Fruit fly (Drosophila melanogaster) S2 (cell line): ENCODE results near the gene CG17300.

ENCODE experiments used
- CG8478 ChIP-seq: fragments of >200 bp; optimal IDR thresholded peaks from 2 replicates; lab custom pipeline; 2018
- CTCF ChIP-seq, 2 experiments: fragments of >200 bp; optimal IDR thresholded peaks; 2 replicates each; lab custom pipeline; 2018

DNA sequence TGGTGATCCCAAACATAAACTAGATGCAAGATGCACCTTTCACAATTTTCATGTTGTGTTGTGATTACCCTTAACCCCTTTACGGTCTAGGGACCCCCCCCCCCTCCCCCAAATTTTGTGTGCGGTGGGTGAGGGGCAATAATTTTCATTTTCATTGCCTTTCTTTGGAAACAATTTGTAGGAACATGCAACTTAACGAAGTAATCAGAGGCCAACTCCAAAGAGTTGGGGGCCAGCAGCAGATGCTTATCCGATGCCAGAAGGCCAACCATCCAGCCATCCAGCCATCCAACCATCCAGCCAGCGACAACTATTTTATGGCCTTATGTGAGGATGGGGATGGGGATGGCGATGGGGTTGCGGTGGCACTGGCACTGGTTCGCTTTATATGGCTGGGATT, 22.2 kb downstream of the CG17300 start:
- TF ChIP-seq CG8478 (no peak), CTCF (optimal IDR thresholded peaks at IDR 0.05; lab: Kevin White, UChicago) (no peak)
